Worm (Caenorhabditis elegans) whole organism, young adult: ENCODE results near the gene B0310.3.

Experiments used
- B0019.2 ChIP-seq: fragments of 200-800 bp; sonication (Bioruptor generic); conservative IDR thresholded peaks from 2 replicates; pipeline ENCODE4 v1.3.6; 2022; ENCODE audit warnings: missing genetic modification reagents, missing genetic modification characterization, missing compliant biosample characterization
- B0336.3 ChIP-seq: fragments of 200-800 bp; sonication (Bioruptor generic); IDR thresholded peaks from 2 replicates; pipeline ENCODE4 v1.3.6; 2022; ENCODE audit warnings: missing genetic modification characterization, missing compliant biosample characterization
- C06A6.2 ChIP-seq: fragments of 200-800 bp; sonication (Bioruptor generic); conservative IDR thresholded peaks from 2 replicates; pipeline ENCODE4 v1.3.6; 2022; ENCODE audit warnings: missing genetic modification characterization, missing compliant biosample characterization
- C17E4.6 ChIP-seq: fragments of 200-800 bp; sonication (Bioruptor generic); IDR thresholded peaks from 2 replicates; pipeline ENCODE4 v1.3.6; 2022; ENCODE audit warnings: missing genetic modification reagents, missing genetic modification characterization, missing compliant biosample characterization
- D2030.7 ChIP-seq: fragments of 200-800 bp; sonication (Bioruptor generic); IDR thresholded peaks from 2 replicates; pipeline ENCODE4 v1.3.6; 2022; ENCODE audit warnings: missing genetic modification reagents, missing genetic modification characterization, missing compliant biosample characterization
- F37B4.10 ChIP-seq: fragments of 200-800 bp; sonication (Bioruptor generic); IDR thresholded peaks from 2 replicates; pipeline ENCODE4 v1.3.6; 2022; ENCODE audit warnings: missing genetic modification characterization, missing compliant biosample characterization
- F49E8.2 ChIP-seq: sonication (generic microtip); optimal IDR thresholded peaks from 3 replicates; lab custom pipeline; 2017; ENCODE audit warnings: missing genetic modification characterization, mild to moderate bottlenecking, missing compliant biosample characterization, antibody characterized with exemption, moderate library complexity; ENCODE audit not compliant: insufficient read depth
- F55B11.4 ChIP-seq: sonication (generic microtip); optimal IDR thresholded peaks from 2 replicates; lab custom pipeline; 2016; ENCODE audit warnings: missing compliant biosample characterization, missing genetic modification characterization, borderline replicate concordance; ENCODE audit not compliant: insufficient read depth
- F57A8.1 ChIP-seq: fragments of 200-800 bp; sonication (Bioruptor generic); optimal IDR thresholded peaks from 2 replicates; lab custom pipeline; 2018; ENCODE audit warnings: mild to moderate bottlenecking, missing genetic modification characterization, moderate library complexity, missing compliant biosample characterization
- T07F8.4 ChIP-seq: sonication (generic microtip); optimal IDR thresholded peaks from 2 replicates; lab custom pipeline; 2016; ENCODE audit warnings: mild to moderate bottlenecking, missing genetic modification characterization, moderate library complexity, missing compliant biosample characterization
- Y53G8AR.9 ChIP-seq: fragments of 200-800 bp; sonication (Bioruptor generic); conservative IDR thresholded peaks from 2 replicates; pipeline ENCODE4 v1.3.6; 2022; ENCODE audit warnings: missing genetic modification reagents, missing genetic modification characterization, missing compliant biosample characterization
- Y56A3A.18 ChIP-seq: fragments of 200-800 bp; sonication (Bioruptor generic); IDR thresholded peaks from 2 replicates; pipeline ENCODE4 v1.3.6; 2022; ENCODE audit warnings: missing genetic modification reagents, missing genetic modification characterization, missing compliant biosample characterization
- Y79H2A.3 ChIP-seq: fragments of 200-800 bp; sonication (Bioruptor generic); conservative IDR thresholded peaks from 2 replicates; pipeline ENCODE4 v1.3.6; 2022; ENCODE audit warnings: missing genetic modification reagents, missing genetic modification characterization, missing compliant biosample characterization
- Y95B8A.8 ChIP-seq: fragments of 200-800 bp; sonication (Bioruptor generic); IDR thresholded peaks from 2 replicates; pipeline ENCODE4 v1.3.6; 2022; ENCODE audit warnings: missing genetic modification reagents, missing genetic modification characterization, missing compliant biosample characterization
- ama-1 ChIP-seq, 3 experiments: fragments of 150-350 bp in 1 of 3; sonication (generic microtip) in 2 of 3; optimal IDR thresholded peaks; 2 replicates each; lab custom pipeline; 2014 to 2018; ENCODE audit warnings: missing biosample characterization in 2 of 3, missing genetic modification characterization in 2 of 3, missing genetic modification reagents in 2 of 3
- aptf-3 ChIP-seq: fragments of 200-800 bp; sonication (Bioruptor generic); IDR thresholded peaks from 2 replicates; pipeline ENCODE4 v1.3.6; 2022; ENCODE audit warnings: missing genetic modification characterization, missing compliant biosample characterization
- atf-7 ChIP-seq: sonication (generic microtip); optimal IDR thresholded peaks from 2 replicates; lab custom pipeline; 2017; ENCODE audit warnings: mild to moderate bottlenecking, missing genetic modification characterization, missing compliant biosample characterization
- athp-1 ChIP-seq: sonication (generic microtip); optimal IDR thresholded peaks from 2 replicates; lab custom pipeline; 2017; ENCODE audit warnings: mild to moderate bottlenecking, missing genetic modification characterization, missing compliant biosample characterization
- attf-3 ChIP-seq: fragments of 200-800 bp; sonication (Bioruptor generic); conservative IDR thresholded peaks from 2 replicates; pipeline ENCODE4 v1.3.6; 2022; ENCODE audit warnings: missing genetic modification reagents, missing genetic modification characterization, missing compliant biosample characterization
- attf-5 ChIP-seq: fragments of 200-800 bp; sonication (Bioruptor generic); optimal IDR thresholded peaks from 2 replicates; lab custom pipeline; 2018; ENCODE audit warnings: mild to moderate bottlenecking, missing genetic modification characterization, missing compliant biosample characterization
- ceh-100 ChIP-seq: fragments of 200-800 bp; sonication (Bioruptor generic); IDR thresholded peaks from 2 replicates; pipeline ENCODE4 v1.3.6; 2022; ENCODE audit warnings: missing genetic modification reagents, missing genetic modification characterization, missing compliant biosample characterization
- ceh-27 ChIP-seq: fragments of 200-800 bp; sonication (Bioruptor generic); optimal IDR thresholded peaks from 2 replicates; lab custom pipeline; 2018; ENCODE audit warnings: mild to moderate bottlenecking, missing genetic modification characterization, moderate library complexity, missing compliant biosample characterization
- dpff-1 ChIP-seq: sonication (generic microtip); optimal IDR thresholded peaks from 2 replicates; lab custom pipeline; 2017; ENCODE audit warnings: mild to moderate bottlenecking, missing genetic modification characterization, missing compliant biosample characterization
- dpl-1 ChIP-seq: fragments of 150-350 bp; optimal IDR thresholded peaks from 2 replicates; lab custom pipeline; 2014; ENCODE audit warnings: missing biosample characterization, missing genetic modification reagents, missing genetic modification characterization
- egl-44 ChIP-seq: fragments of 200-800 bp; sonication (Bioruptor generic); IDR thresholded peaks from 2 replicates; pipeline ENCODE4 v1.3.6; 2022; ENCODE audit warnings: missing genetic modification reagents, missing genetic modification characterization, missing compliant biosample characterization
- ekl-4 ChIP-seq: fragments of 200-800 bp; sonication (Bioruptor generic); IDR thresholded peaks from 2 replicates; pipeline ENCODE4 v1.3.6; 2022; ENCODE audit warnings: missing genetic modification reagents, missing genetic modification characterization, missing compliant biosample characterization
- gei-17 ChIP-seq: fragments of 200-800 bp; sonication (Bioruptor generic); optimal IDR thresholded peaks from 2 replicates; lab custom pipeline; 2018; ENCODE audit warnings: mild to moderate bottlenecking, missing genetic modification characterization, missing compliant biosample characterization
- hmg-20 ChIP-seq: fragments of 200-800 bp; sonication (Bioruptor generic); IDR thresholded peaks from 2 replicates; pipeline ENCODE4 v1.3.6; 2022; ENCODE audit warnings: missing genetic modification reagents, missing genetic modification characterization, missing compliant biosample characterization
- lag-1 ChIP-seq: fragments of 200-800 bp; sonication (Bioruptor generic); IDR thresholded peaks from 2 replicates; pipeline ENCODE4 v1.3.6; 2022; ENCODE audit warnings: missing genetic modification reagents, missing genetic modification characterization, missing compliant biosample characterization
- let-526 ChIP-seq: fragments of 200-800 bp; sonication (Bioruptor generic); IDR thresholded peaks from 2 replicates; pipeline ENCODE4 v1.3.6; 2022; ENCODE audit warnings: missing genetic modification reagents, missing genetic modification characterization, missing compliant biosample characterization
- lin-26 ChIP-seq: fragments of 200-800 bp; sonication (Bioruptor generic); IDR thresholded peaks from 2 replicates; pipeline ENCODE4 v1.3.6; 2022; ENCODE audit warnings: missing genetic modification reagents, missing genetic modification characterization, missing compliant biosample characterization
- mcd-1 ChIP-seq: fragments of 200-800 bp; sonication (Bioruptor generic); IDR thresholded peaks from 2 replicates; pipeline ENCODE4 v1.3.6; 2022; ENCODE audit warnings: missing genetic modification reagents, missing genetic modification characterization, missing compliant biosample characterization
- nfya-2 ChIP-seq: fragments of 200-800 bp; sonication (Bioruptor generic); IDR thresholded peaks from 2 replicates; pipeline ENCODE4 v1.3.6; 2022; ENCODE audit warnings: missing genetic modification reagents, missing genetic modification characterization, missing compliant biosample characterization
- nfyb-1 ChIP-seq: fragments of 200-800 bp; sonication (Bioruptor generic); IDR thresholded peaks from 2 replicates; pipeline ENCODE4 v1.3.6; 2022; ENCODE audit warnings: missing genetic modification reagents, missing genetic modification characterization, missing compliant biosample characterization
- rcor-1 ChIP-seq: fragments of 200-800 bp; sonication (Bioruptor generic); IDR thresholded peaks from 2 replicates; pipeline ENCODE4 v1.3.6; 2022; ENCODE audit warnings: missing genetic modification reagents, missing genetic modification characterization, missing compliant biosample characterization
- rec-8 ChIP-seq, 2 experiments: sonication (generic microtip); optimal IDR thresholded peaks; 2 replicates each; lab custom pipeline; 2016; ENCODE audit warnings: mild to moderate bottlenecking in 2 of 2, missing genetic modification characterization in 2 of 2, missing genetic modification reagents in 2 of 2, missing genotype in 2 of 2, missing biosample characterization in 1 of 2, missing compliant biosample characterization in 1 of 2, moderate library complexity in 1 of 2
- rpc-1 ChIP-seq, 2 experiments: fragments of 150-350 bp in 1 of 2; sonication (generic microtip) in 1 of 2; optimal IDR thresholded peaks; 2 replicates each; lab custom pipeline; 2014 to 2018; ENCODE audit warnings: missing biosample characterization in 1 of 2, missing genetic modification characterization in 1 of 2, missing genetic modification reagents in 1 of 2, missing genotype in 1 of 2
- snpc-1.1 ChIP-seq: sonication (generic microtip); optimal IDR thresholded peaks from 2 replicates; lab custom pipeline; 2017; ENCODE audit warnings: missing genetic modification characterization, mild to moderate bottlenecking, missing compliant biosample characterization, antibody characterized with exemption, moderate library complexity, missing genotype, missing genetic modification reagents; ENCODE audit not compliant: insufficient read depth
- snpc-3.4 ChIP-seq: sonication (generic microtip); optimal IDR thresholded peaks from 2 replicates; lab custom pipeline; 2017; ENCODE audit warnings: missing genetic modification characterization, mild to moderate bottlenecking, missing compliant biosample characterization, antibody characterized with exemption, moderate library complexity, missing genotype, missing genetic modification reagents
- somi-1 ChIP-seq: fragments of 200-800 bp; sonication (Bioruptor generic); optimal IDR thresholded peaks from 2 replicates; lab custom pipeline; 2018; ENCODE audit warnings: mild to moderate bottlenecking, missing genetic modification characterization, missing compliant biosample characterization
- tbp1 ChIP-seq: fragments of 200-800 bp; sonication (Bioruptor generic); optimal IDR thresholded peaks from 2 replicates; lab custom pipeline; 2018; ENCODE audit warnings: mild to moderate bottlenecking, missing genetic modification characterization, missing compliant biosample characterization
- unc-130 ChIP-seq: sonication (generic microtip); optimal IDR thresholded peaks from 2 replicates; lab custom pipeline; 2016; ENCODE audit warnings: missing genetic modification reagents, missing genetic modification characterization, missing compliant biosample characterization
- xnd-1 ChIP-seq: sonication (generic microtip); optimal IDR thresholded peaks from 2 replicates; lab custom pipeline; 2016; ENCODE audit warnings: missing genotype, missing genetic modification reagents, missing genetic modification characterization, missing compliant biosample characterization
- zfh-2 ChIP-seq: fragments of 200-800 bp; sonication (Bioruptor generic); conservative IDR thresholded peaks from 2 replicates; pipeline ENCODE4 v1.3.6; 2022; ENCODE audit warnings: missing genetic modification reagents, missing genetic modification characterization, missing compliant biosample characterization
- zim-3 ChIP-seq: sonication (generic microtip); optimal IDR thresholded peaks from 2 replicates; lab custom pipeline; 2017; ENCODE audit warnings: mild to moderate bottlenecking, missing genetic modification characterization, moderate library complexity, missing compliant biosample characterization
- ztf-22 ChIP-seq: fragments of 200-800 bp; sonication (Bioruptor generic); optimal IDR thresholded peaks from 2 replicates; lab custom pipeline; 2018; ENCODE audit warnings: mild to moderate bottlenecking, missing genetic modification characterization, moderate library complexity, missing compliant biosample characterization
- ztf-26 ChIP-seq: sonication (generic microtip); optimal IDR thresholded peaks from 2 replicates; lab custom pipeline; 2017; ENCODE audit warnings: missing genetic modification characterization, missing compliant biosample characterization

Gene B0310.3

ce11 chrX:487669-488068 lies 33.1 kb downstream of the B0310.3 start:
- TF ChIP-seq ztf-22 (GFP tag; lab: Kevin White, UChicago) = no peak
- TF ChIP-seq rcor-1 = peak; percentile 80
- TF ChIP-seq let-526 = no peak
- TF ChIP-seq Y79H2A.3 (GFP tag; lab: Robert Waterston, UW) = 0 out of 2 replicates have a peak, but pooled peaks have one; percentile 13
- peak; percentile 67 for TF ChIP-seq snpc-1.1 (tag; lab: Kevin White, UChicago)
- TF ChIP-seq tbp1 (GFP tag; lab: Kevin White, UChicago) = peak; percentile 90
- no peak for TF ChIP-seq zim-3 (tag; lab: Kevin White, UChicago)
- peak; percentile 16 for TF ChIP-seq ceh-27
- TF ChIP-seq Y53G8AR.9 (GFP tag; lab: Robert Waterston, UW) = no peak
- no peak for TF ChIP-seq xnd-1 (tag; lab: Kevin White, UChicago)
- TF ChIP-seq ama-1 (optimal IDR thresholded peaks at IDR 0.05; lab: Kevin White, UChicago) = no peak
- TF ChIP-seq ama-1 (GFP tag; optimal IDR thresholded peaks at IDR 0.05; lab: Kevin White, UChicago) = peak; percentile 55 to 71
- TF ChIP-seq rpc-1 (optimal IDR thresholded peaks at IDR 0.05; lab: Kevin White, UChicago) = peak; percentile 84
- peak; percentile 99 for TF ChIP-seq rpc-1 (tag; optimal IDR thresholded peaks at IDR 0.05; lab: Kevin White, UChicago)
- TF ChIP-seq athp-1 = peak; percentile 35
- TF ChIP-seq rec-8 (tag; optimal IDR thresholded peaks at IDR 0.05; lab: Kevin White, UChicago) = peak in 1 of 2 experiments; percentile 58
- no peak for TF ChIP-seq ztf-26 (tag; lab: Kevin White, UChicago)
- TF ChIP-seq B0019.2 (GFP tag; lab: Robert Waterston, UW) = no peak
- peak; percentile 42 for TF ChIP-seq F57A8.1 (GFP tag; lab: Kevin White, UChicago)
- no peak for TF ChIP-seq lag-1 (GFP tag; lab: Robert Waterston, UW)
- TF ChIP-seq snpc-3.4 (tag; lab: Kevin White, UChicago) = peak; percentile 59
- peak; percentile 19 for TF ChIP-seq F49E8.2 (tag; lab: Kevin White, UChicago)
- no peak for TF ChIP-seq zfh-2 (GFP tag; lab: Robert Waterston, UW)
- 0 out of 2 replicates have a peak, but pooled peaks have one; percentile 17 for TF ChIP-seq hmg-20
- TF ChIP-seq Y56A3A.18 (GFP tag; lab: Robert Waterston, UW) = peak; percentile 53; the same call in 1 of the 2 replicates
- peak; percentile 63; the same call in 1 of the 2 replicates for TF ChIP-seq egl-44 (GFP tag; lab: Robert Waterston, UW)
- no peak for TF ChIP-seq dpl-1 (GFP tag; lab: Kevin White, UChicago)
- no peak for TF ChIP-seq Y95B8A.8 (GFP tag; lab: Robert Waterston, UW)
- no peak for TF ChIP-seq unc-130 (GFP tag; lab: Kevin White, UChicago)
- no peak for TF ChIP-seq C17E4.6 (GFP tag; lab: Robert Waterston, UW)
- TF ChIP-seq gei-17 = no peak
- TF ChIP-seq attf-5 (GFP tag; lab: Kevin White, UChicago) = peak; percentile 59
- no peak for TF ChIP-seq B0336.3 (GFP tag; lab: Robert Waterston, UW)
- TF ChIP-seq D2030.7 (GFP tag; lab: Robert Waterston, UW) = no peak; the same call in none of the 2 replicates
- no peak for TF ChIP-seq F37B4.10 (GFP tag; lab: Robert Waterston, UW)
- no peak for TF ChIP-seq C06A6.2 (GFP tag; lab: Robert Waterston, UW)
- TF ChIP-seq atf-7 (tag; lab: Kevin White, UChicago) = no peak
- no peak for TF ChIP-seq dpff-1 (tag; lab: Kevin White, UChicago)
- no peak for TF ChIP-seq ceh-100
- no peak; the same call in 1 of the 2 replicates for TF ChIP-seq mcd-1 (GFP tag; lab: Robert Waterston, UW)
- TF ChIP-seq attf-3 = no peak
- peak; percentile 45; the same call in 1 of the 2 replicates for TF ChIP-seq nfyb-1
- TF ChIP-seq aptf-3 (GFP tag; lab: Robert Waterston, UW) = no peak
- TF ChIP-seq somi-1 (GFP tag; lab: Kevin White, UChicago) = peak; percentile 11
- TF ChIP-seq F55B11.4 (tag; lab: Kevin White, UChicago) = no peak
- peak; percentile 96 for TF ChIP-seq lin-26 (GFP tag; lab: Robert Waterston, UW)
- no peak for TF ChIP-seq ekl-4 (GFP tag; lab: Robert Waterston, UW)
- TF ChIP-seq nfya-2 (GFP tag; lab: Robert Waterston, UW) = no peak
- peak; percentile 60 for TF ChIP-seq T07F8.4 (tag; lab: Kevin White, UChicago)
